Fruit fly (Drosophila melanogaster) whole organism, adult: ENCODE results near the gene CG7860.

Experiments
- CG1620 ChIP-seq: fragments of 200-800 bp; sonication (Bioruptor generic); optimal IDR thresholded peaks from 2 replicates; lab custom pipeline; 2016; ENCODE audit warnings: missing biosample characterization, missing genetic modification characterization
- Hr96 ChIP-seq: fragments of 200-800 bp; sonication (Bioruptor generic); optimal IDR thresholded peaks from 2 replicates; lab custom pipeline; 2016; ENCODE audit warnings: missing biosample characterization, missing genetic modification characterization
- kay ChIP-seq: fragments of 200-800 bp; sonication (Bioruptor generic); peaks from one replicate; lab custom pipeline; 2016; ENCODE audit warnings: missing biosample characterization, missing genetic modification characterization, borderline replicate concordance

- TF ChIP-seq kay (no peak), CG1620 (GFP tag; lab: Kevin White, UChicago) (no peak), Hr96 (GFP tag; lab: Kevin White, UChicago) (no peak)
Measured at dm6 chrX:15522426-15523153, 46.2 kb upstream of the CG7860 start.
